Worm (Caenorhabditis elegans): ENCODE data around the gene Y51A2B.4.

DNA sequence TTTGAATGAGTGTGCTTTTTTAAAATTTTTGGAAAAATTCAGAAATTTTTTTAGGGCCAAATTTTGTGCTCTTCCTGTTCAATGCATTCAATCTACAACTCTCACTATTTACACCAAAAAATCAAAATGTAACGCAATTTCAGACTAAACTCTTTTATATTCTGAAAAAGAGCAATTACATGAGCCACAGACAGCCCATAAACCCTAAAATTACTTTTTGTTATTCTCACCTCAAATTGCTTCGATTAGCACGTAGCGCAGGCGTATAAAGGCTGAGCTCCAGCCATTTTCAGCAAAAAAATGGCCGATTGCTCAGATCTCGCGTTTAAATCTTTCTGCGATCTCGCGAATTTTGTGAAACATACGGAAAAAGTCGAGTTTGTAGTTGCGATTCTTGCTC, 42.5 kb upstream of the Y51A2B.4 start, which contains the start of gene srw-82:
- TF ChIP-seq flt-1 (GFP tag; IDR thresholded peaks at IDR 0.05) (no peak), ama-1 (optimal IDR thresholded peaks at IDR 0.05) (no peak), F13C5.2 (tag; optimal IDR thresholded peaks at IDR 0.05) (no peak), ceh-13 (GFP tag; optimal IDR thresholded peaks at IDR 0.05) (no peak), tra-4 (tag; optimal IDR thresholded peaks at IDR 0.05) (no peak), B0310.2 (tag; optimal IDR thresholded peaks at IDR 0.05) (no peak), ceh-36 (tag; optimal IDR thresholded peaks at IDR 0.05) (no peak), hnd-1 (tag; optimal IDR thresholded peaks at IDR 0.05) (no peak), aly-1 (tag; optimal IDR thresholded peaks at IDR 0.05) (no peak), pes-1 (GFP tag; IDR thresholded peaks at IDR 0.05) (no peak), hmg-4 (GFP tag; optimal IDR thresholded peaks at IDR 0.05) (no peak), sea-1 (GFP tag; conservative IDR thresholded peaks at IDR 0.05) (no peak), hmbx-1 (tag; optimal IDR thresholded peaks at IDR 0.05) (no peak)
